Worm (Caenorhabditis elegans) whole organism, early embryonic: ENCODE results near the gene W09D6.1.

ENCODE experiments used
- ama-1 ChIP-seq: fragments of 150-350 bp; optimal IDR thresholded peaks from 2 replicates; lab custom pipeline; 2014
- sea-1 ChIP-seq: fragments of 200-800 bp; sonication (Bioruptor generic); conservative IDR thresholded peaks from 2 replicates; pipeline ENCODE4 v1.3.6; 2022; ENCODE audit warnings: missing genetic modification characterization, missing compliant biosample characterization

DNA sequence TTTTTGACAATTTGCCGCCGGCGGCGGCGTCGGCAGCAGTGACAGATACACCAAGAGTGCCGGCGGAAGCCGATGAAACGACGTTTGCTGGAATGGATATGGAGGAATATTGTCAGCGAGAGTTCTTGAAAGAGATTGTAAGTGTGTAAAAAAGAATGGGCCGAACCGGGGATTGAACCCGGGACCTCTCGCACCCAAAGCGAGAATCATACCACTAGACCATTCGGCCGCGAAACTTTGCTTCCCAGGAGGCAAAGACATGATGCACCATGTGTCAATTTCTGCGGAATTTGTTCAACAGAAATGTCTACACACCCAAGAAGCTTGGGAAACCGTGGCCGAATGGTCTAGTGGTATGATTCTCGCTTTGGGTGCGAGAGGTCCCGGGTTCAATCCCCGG is 2.0 kb upstream of the W09D6.1 start:
- TF ChIP-seq ama-1 (lab: Kevin White, UChicago) (no peak), sea-1 (no peak)
